Fruit fly (Drosophila melanogaster): ENCODE measurements around the gene Sgs3.

dm6 chr3L:11543681-11544299 is 31.8 kb downstream of the Sgs3 start:
- TF ChIP-seq usp (GFP tag; optimal IDR thresholded peaks at IDR 0.05) (no peak), CG8478 (optimal IDR thresholded peaks at IDR 0.05) (no peak), psq (optimal IDR thresholded peaks at IDR 0.05) (no peak), EcR (GFP tag; optimal IDR thresholded peaks at IDR 0.05) (no peak)
